Fruit fly (Drosophila melanogaster): ENCODE data around the gene pelo.
A peak's percentile ranks its signal among the peaks of the same experiment; 100 is the strongest.

The pelo gene

DNA sequence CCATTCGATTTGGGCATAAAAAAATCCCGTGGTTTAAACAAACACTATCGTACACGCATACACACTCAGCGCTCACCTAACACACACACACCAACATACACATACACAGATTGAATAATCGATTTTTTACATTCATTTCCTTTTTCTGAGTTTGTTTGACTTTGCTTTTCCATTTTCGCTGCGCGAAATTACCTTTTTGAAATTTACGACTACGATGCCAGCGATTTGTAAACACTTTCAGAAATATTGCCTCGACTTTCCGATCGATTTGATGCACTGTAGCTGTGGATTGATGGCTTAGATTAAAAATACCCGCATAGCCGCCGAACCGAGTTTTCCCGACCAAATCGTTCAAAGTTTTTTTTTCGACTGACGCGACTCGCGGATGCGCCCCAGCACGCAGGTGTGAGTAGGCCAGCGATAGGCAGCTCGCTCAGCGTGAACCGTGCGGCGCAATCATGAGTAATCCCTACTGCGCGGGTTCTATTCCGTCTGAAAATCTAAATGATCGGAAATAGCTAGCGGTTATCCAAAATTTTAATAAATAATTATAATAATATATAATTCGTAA, 1.6 kb upstream of the pelo start, which contains the start of gene Pka-C1 (continued):
- TF ChIP-seq Rfx (GFP tag; IDR thresholded peaks at IDR 0.05): peak; percentile 72
- TF ChIP-seq CG12769 (tag; optimal IDR thresholded peaks at IDR 0.05): no peak
- TF ChIP-seq Sry-β (GFP tag; optimal IDR thresholded peaks at IDR 0.05): peak; percentile 11
- no peak for TF ChIP-seq fd96Cb (tag; optimal IDR thresholded peaks at IDR 0.05)
- TF ChIP-seq tna (GFP tag; IDR thresholded peaks at IDR 0.05; ENCODE audit: partially characterized antibody): peak; percentile 19; the same call in 1 of the 2 replicates
- TF ChIP-seq CG8388 (GFP tag; optimal IDR thresholded peaks at IDR 0.05): no peak
- TF ChIP-seq PHDP (tag; optimal IDR thresholded peaks at IDR 0.05): no peak
- no peak for TF ChIP-seq Dad (GFP tag; optimal IDR thresholded peaks at IDR 0.05)
- TF ChIP-seq grau (tag; optimal IDR thresholded peaks at IDR 0.05): no peak
- TF ChIP-seq D (optimal IDR thresholded peaks at IDR 0.05): no peak
- TF ChIP-seq D (GFP tag; optimal IDR thresholded peaks at IDR 0.05): no peak
- no peak for TF ChIP-seq B-H1 (GFP tag; IDR thresholded peaks at IDR 0.05)
- TF ChIP-seq CG13123 (GFP tag; optimal IDR thresholded peaks at IDR 0.05): no peak
- TF ChIP-seq twi (tag; optimal IDR thresholded peaks at IDR 0.05): no peak
- no peak for TF ChIP-seq CG8089 (GFP tag; optimal IDR thresholded peaks at IDR 0.05)
- TF ChIP-seq disco-r (GFP tag; optimal IDR thresholded peaks at IDR 0.05): no peak
- TF ChIP-seq CG7271 (tag; optimal IDR thresholded peaks at IDR 0.05): no peak
- TF ChIP-seq crp (GFP tag; optimal IDR thresholded peaks at IDR 0.05): no peak
- TF ChIP-seq eve (GFP tag; optimal IDR thresholded peaks at IDR 0.05): peak in 1 of 2 experiments; percentile 83
- TF ChIP-seq nmo (GFP tag; optimal IDR thresholded peaks at IDR 0.05): peak; percentile 52
- TF ChIP-seq gsb (GFP tag; IDR thresholded peaks at IDR 0.05): no peak
- peak; percentile 48 for TF ChIP-seq CG2712 (tag; optimal IDR thresholded peaks at IDR 0.05)
- TF ChIP-seq onecut (GFP tag; IDR thresholded peaks at IDR 0.05): peak; percentile 97
- TF ChIP-seq vvl (GFP tag; IDR thresholded peaks at IDR 0.05): peak; percentile 35
- no peak for TF ChIP-seq CG10366 (GFP tag; IDR thresholded peaks at IDR 0.05)
- peak; percentile 72 for TF ChIP-seq Opbp (GFP tag; IDR thresholded peaks at IDR 0.05; ENCODE audit: partially characterized antibody)
- TF ChIP-seq slou (GFP tag; optimal IDR thresholded peaks at IDR 0.05): no peak
- TF ChIP-seq ssp (GFP tag; IDR thresholded peaks at IDR 0.05): peak; percentile 48
- TF ChIP-seq lbe (GFP tag; optimal IDR thresholded peaks at IDR 0.05): no peak
- TF ChIP-seq Jarid2 (GFP tag; optimal IDR thresholded peaks at IDR 0.05): peak; percentile 95
- peak; percentile 66 for TF ChIP-seq Abd-B (GFP tag; optimal IDR thresholded peaks at IDR 0.05)
- no peak for TF ChIP-seq CG16863 (GFP tag; optimal IDR thresholded peaks at IDR 0.05)
- TF ChIP-seq fd3F (GFP tag; optimal IDR thresholded peaks at IDR 0.05): no peak
- peak; percentile 18; the same call in 1 of the 3 replicates for TF ChIP-seq Optix (GFP tag; IDR thresholded peaks at IDR 0.05)
- no peak for TF ChIP-seq Poxn (GFP tag; IDR thresholded peaks at IDR 0.05)
- TF ChIP-seq Ssrp (tag; optimal IDR thresholded peaks at IDR 0.05): peak; percentile 36
- no peak for TF ChIP-seq CG11093 (GFP tag; IDR thresholded peaks at IDR 0.05)
- 0 out of 3 replicates have a peak, but pooled peaks have one; percentile 22 for TF ChIP-seq Aef1 (GFP tag; IDR thresholded peaks at IDR 0.05)
- TF ChIP-seq CG15479 (GFP tag; optimal IDR thresholded peaks at IDR 0.05): no peak
- TF ChIP-seq CG10209 (GFP tag; optimal IDR thresholded peaks at IDR 0.05): no peak
- no peak for TF ChIP-seq CG2129 (GFP tag; IDR thresholded peaks at IDR 0.05; ENCODE audit: partially characterized antibody)
- TF ChIP-seq kay (GFP tag; optimal IDR thresholded peaks at IDR 0.05): no peak
- no peak for TF ChIP-seq ERR (GFP tag; optimal IDR thresholded peaks at IDR 0.05)
- TF ChIP-seq CG31441 (GFP tag; IDR thresholded peaks at IDR 0.05): 0 out of 2 replicates have a peak, but pooled peaks have one; percentile 27
- TF ChIP-seq jumu (GFP tag; optimal IDR thresholded peaks at IDR 0.05): peak; percentile 35
- TF ChIP-seq Stat92E (GFP tag; optimal IDR thresholded peaks at IDR 0.05): no peak
- no peak for TF ChIP-seq ind (GFP tag; optimal IDR thresholded peaks at IDR 0.05)
- TF ChIP-seq Ada2b (GFP tag; IDR thresholded peaks at IDR 0.05): no peak
- peak; percentile 61 for TF ChIP-seq Hmr (GFP tag; optimal IDR thresholded peaks at IDR 0.05)
- TF ChIP-seq HLHmδ (GFP tag; optimal IDR thresholded peaks at IDR 0.05): peak; percentile 42
